Fruit fly (Drosophila melanogaster) whole organism, embryonic: ENCODE results near the gene CG4313.

Experiments used
- Abd-B ChIP-seq: fragments of 200-800 bp; sonication (Bioruptor generic); optimal IDR thresholded peaks from 2 replicates; lab custom pipeline; 2018; ENCODE audit warnings: missing biosample characterization, mild to moderate bottlenecking, missing genetic modification characterization, moderate library complexity
- C15 ChIP-seq: fragments of 200-800 bp; sonication (Bioruptor generic); IDR thresholded peaks from 3 replicates; pipeline ENCODE4 v1.3.6; 2022; ENCODE audit warnings: missing biosample characterization, missing genetic modification characterization
- CG10274 ChIP-seq: fragments of 200-800 bp; sonication (Bioruptor generic); optimal IDR thresholded peaks from 3 replicates; lab custom pipeline; 2017; ENCODE audit warnings: missing biosample characterization, mild to moderate bottlenecking, missing genetic modification characterization
- CG11696 ChIP-seq: fragments of 200-800 bp; sonication (Bioruptor generic); IDR thresholded peaks from 2 replicates; pipeline ENCODE4 v1.3.6; 2022; ENCODE audit warnings: missing biosample characterization, missing genetic modification characterization
- CG11723 ChIP-seq: fragments of 200-800 bp; sonication (Bioruptor generic); optimal IDR thresholded peaks from 2 replicates; lab custom pipeline; 2017; ENCODE audit warnings: missing biosample characterization, mild to moderate bottlenecking, missing genetic modification characterization
- CG12219 ChIP-seq: fragments of 200-800 bp; sonication (Bioruptor generic); optimal IDR thresholded peaks from 3 replicates; lab custom pipeline; 2018; ENCODE audit warnings: missing biosample characterization, mild to moderate bottlenecking, missing genetic modification characterization
- CG12744 ChIP-seq: fragments of 200-800 bp; sonication (Bioruptor generic); optimal IDR thresholded peaks from 2 replicates; lab custom pipeline; 2016; ENCODE audit warnings: missing biosample characterization, missing genetic modification characterization
- CG12942 ChIP-seq: fragments of 200-800 bp; sonication (Bioruptor generic); optimal IDR thresholded peaks from 3 replicates; lab custom pipeline; 2016; ENCODE audit warnings: missing biosample characterization, missing genetic modification characterization
- CG15479 ChIP-seq: fragments of 200-800 bp; sonication (Bioruptor generic); optimal IDR thresholded peaks from 3 replicates; lab custom pipeline; 2019; ENCODE audit warnings: missing biosample characterization, mild to moderate bottlenecking, missing genetic modification characterization, moderate library complexity
- CG16779 ChIP-seq: fragments of 200-800 bp; sonication (Bioruptor generic); IDR thresholded peaks from 2 replicates; pipeline ENCODE4 v1.3.6; 2022; ENCODE audit warnings: missing biosample characterization, missing genetic modification characterization
- CG17186 ChIP-seq: fragments of 200-800 bp; sonication (Bioruptor generic); optimal IDR thresholded peaks from 3 replicates; lab custom pipeline; 2017; ENCODE audit warnings: missing biosample characterization, missing genetic modification reagents, missing genetic modification characterization
- CG17385 ChIP-seq: fragments of 200-800 bp; sonication (Bioruptor generic); optimal IDR thresholded peaks from 3 replicates; lab custom pipeline; 2018; ENCODE audit warnings: missing biosample characterization, mild to moderate bottlenecking, missing genetic modification characterization
- CG18262 ChIP-seq: fragments of 200-800 bp; optimal IDR thresholded peaks from 3 replicates; lab custom pipeline; 2019; ENCODE audit warnings: missing biosample characterization, mild to moderate bottlenecking, missing genetic modification characterization, moderate library complexity
- CG18599 ChIP-seq: fragments of 200-800 bp; sonication (Bioruptor generic); optimal IDR thresholded peaks from 3 replicates; lab custom pipeline; 2017; ENCODE audit warnings: missing biosample characterization, missing genetic modification characterization, mild to moderate bottlenecking, moderate library complexity, missing genetic modification reagents
- CG18764 ChIP-seq: fragments of 200-800 bp; sonication (Bioruptor generic); optimal IDR thresholded peaks from 3 replicates; lab custom pipeline; 2016; ENCODE audit warnings: missing biosample characterization, missing genetic modification characterization
- CG30431 ChIP-seq: fragments of 200-800 bp; sonication (Bioruptor generic); optimal IDR thresholded peaks from 2 replicates; lab custom pipeline; 2017; ENCODE audit warnings: missing biosample characterization, missing genetic modification characterization
- CG31365 ChIP-seq: fragments of 200-800 bp; sonication (Bioruptor generic); optimal IDR thresholded peaks from 2 replicates; lab custom pipeline; 2018; ENCODE audit warnings: missing biosample characterization, mild to moderate bottlenecking, missing genetic modification characterization
- CG31388 ChIP-seq: fragments of 200-800 bp; sonication (Bioruptor generic); optimal IDR thresholded peaks from 2 replicates; lab custom pipeline; 2016; ENCODE audit warnings: missing biosample characterization, missing genetic modification characterization
- CG33213 ChIP-seq: fragments of 200-800 bp; sonication (Bioruptor generic); optimal IDR thresholded peaks from 3 replicates; lab custom pipeline; 2016; ENCODE audit warnings: missing biosample characterization, missing genetic modification characterization
- CG33557 ChIP-seq: fragments of 200-800 bp; sonication (Bioruptor generic); optimal IDR thresholded peaks from 2 replicates; lab custom pipeline; 2019; ENCODE audit warnings: missing biosample characterization, mild to moderate bottlenecking, missing genetic modification characterization, moderate library complexity
- CG3838 ChIP-seq: fragments of 200-800 bp; sonication (Bioruptor generic); optimal IDR thresholded peaks from 3 replicates; lab custom pipeline; 2016; ENCODE audit warnings: missing biosample characterization, missing genetic modification characterization
- CG43689 ChIP-seq: fragments of 200-800 bp; sonication (Bioruptor generic); IDR thresholded peaks from 2 replicates; pipeline ENCODE4 v1.3.6; 2022; ENCODE audit warnings: missing biosample characterization, missing genetic modification characterization
- CG4617 ChIP-seq: fragments of 200-800 bp; sonication (Bioruptor generic); optimal IDR thresholded peaks from 3 replicates; lab custom pipeline; 2016; ENCODE audit warnings: missing biosample characterization, missing genetic modification characterization, borderline replicate concordance
- CG4707 ChIP-seq: fragments of 200-800 bp; sonication (Bioruptor generic); optimal IDR thresholded peaks from 2 replicates; lab custom pipeline; 2018; ENCODE audit warnings: missing biosample characterization, mild to moderate bottlenecking, missing genetic modification characterization, moderate library complexity
- CG6272 ChIP-seq: fragments of 200-800 bp; sonication (Bioruptor generic); IDR thresholded peaks from 2 replicates; pipeline ENCODE4 v1.3.6; 2022; ENCODE audit warnings: missing biosample characterization, missing genetic modification characterization
- CG8388 ChIP-seq: fragments of 200-800 bp; sonication (Bioruptor generic); optimal IDR thresholded peaks from 2 replicates; lab custom pipeline; 2019; ENCODE audit warnings: missing biosample characterization, mild to moderate bottlenecking, missing genetic modification characterization, moderate library complexity
- CG8478 ChIP-seq: fragments of >200 bp; optimal IDR thresholded peaks from 2 replicates; lab custom pipeline; 2018
- Dll ChIP-seq: fragments of 200-800 bp; sonication (Bioruptor generic); IDR thresholded peaks from 4 replicates; pipeline ENCODE4 v1.3.6; 2022; ENCODE audit warnings: missing biosample characterization, missing genetic modification characterization; ENCODE audit not compliant: partially characterized antibody
- HHEX ChIP-seq: fragments of 200-800 bp; sonication (Bioruptor generic); optimal IDR thresholded peaks from 3 replicates; lab custom pipeline; 2017; ENCODE audit warnings: missing biosample characterization, mild to moderate bottlenecking, missing genetic modification characterization, missing genetic modification reagents
- HLH3B ChIP-seq: fragments of 200-800 bp; sonication (Bioruptor generic); IDR thresholded peaks from 2 replicates; pipeline ENCODE4 v1.3.6; 2022; ENCODE audit warnings: missing biosample characterization, missing genetic modification characterization
- HLH54F ChIP-seq: fragments of 200-800 bp; sonication (Bioruptor generic); optimal IDR thresholded peaks from 3 replicates; lab custom pipeline; 2016; ENCODE audit warnings: missing biosample characterization, missing genetic modification characterization
- Hr39 ChIP-seq: fragments of >200 bp; optimal IDR thresholded peaks from 2 replicates; lab custom pipeline; 2017
- Max ChIP-seq: fragments of 200-800 bp; sonication (Bioruptor generic); optimal IDR thresholded peaks from 2 replicates; lab custom pipeline; 2016; ENCODE audit warnings: missing biosample characterization, mild to moderate bottlenecking, missing genetic modification characterization
- Nf-YA ChIP-seq: fragments of 200-800 bp; sonication (Bioruptor generic); IDR thresholded peaks from 2 replicates; pipeline ENCODE4 v1.3.6; 2022; ENCODE audit warnings: missing biosample characterization, missing genetic modification characterization
- Ssrp ChIP-seq: fragments of 200-800 bp; sonication (Bioruptor generic); optimal IDR thresholded peaks from 2 replicates; lab custom pipeline; 2018; ENCODE audit warnings: missing biosample characterization, mild to moderate bottlenecking, missing genetic modification characterization, moderate library complexity
- aop ChIP-seq: fragments of 200-800 bp; sonication (Bioruptor generic); IDR thresholded peaks from 2 replicates; pipeline ENCODE4 v1.3.6; 2022; ENCODE audit warnings: missing biosample characterization, missing genetic modification characterization
- ems ChIP-seq: fragments of 200-800 bp; sonication (Bioruptor generic); optimal IDR thresholded peaks from 3 replicates; lab custom pipeline; 2016; ENCODE audit warnings: missing biosample characterization, missing genetic modification characterization
- en ChIP-seq: fragments of 200-800 bp; sonication (Bioruptor generic); optimal IDR thresholded peaks from 2 replicates; lab custom pipeline; 2016; ENCODE audit warnings: missing biosample characterization, missing genetic modification characterization
- ewg ChIP-seq: fragments of 200-800 bp; sonication (Bioruptor generic); optimal IDR thresholded peaks from 3 replicates; lab custom pipeline; 2017; ENCODE audit warnings: mild to moderate bottlenecking, missing biosample characterization, missing genetic modification reagents, missing genetic modification characterization
- gfzf ChIP-seq: fragments of 200-800 bp; sonication (Bioruptor generic); optimal IDR thresholded peaks from 2 replicates; lab custom pipeline; 2016; ENCODE audit warnings: missing biosample characterization, mild to moderate bottlenecking, missing genetic modification characterization, moderate library complexity
- hth ChIP-seq: fragments of >200 bp; optimal IDR thresholded peaks from 2 replicates; lab custom pipeline; 2017; ENCODE audit warnings: inconsistent platforms
- jumu ChIP-seq: fragments of 200-800 bp; sonication (Bioruptor generic); optimal IDR thresholded peaks from 3 replicates; lab custom pipeline; 2016; ENCODE audit warnings: missing biosample characterization, missing genetic modification characterization
- ken ChIP-seq: fragments of 200-800 bp; sonication (Bioruptor generic); IDR thresholded peaks from 3 replicates; pipeline ENCODE4 v1.3.6; 2022; ENCODE audit warnings: missing biosample characterization, missing genetic modification characterization
- lmd ChIP-seq: fragments of 200-800 bp; sonication (Bioruptor generic); IDR thresholded peaks from 2 replicates; pipeline ENCODE4 v1.3.6; 2022; ENCODE audit warnings: missing biosample characterization, missing genetic modification characterization
- nerfin-1 ChIP-seq: fragments of 200-800 bp; sonication (Bioruptor generic); optimal IDR thresholded peaks from 3 replicates; lab custom pipeline; 2019; ENCODE audit warnings: missing biosample characterization, mild to moderate bottlenecking, missing genetic modification characterization, moderate library complexity
- pnt ChIP-seq: fragments of 200-800 bp; sonication (Bioruptor generic); optimal IDR thresholded peaks from 3 replicates; lab custom pipeline; 2016; ENCODE audit warnings: missing biosample characterization, missing genetic modification characterization
- run ChIP-seq: fragments of 200-800 bp; sonication (Bioruptor generic); optimal IDR thresholded peaks from 3 replicates; lab custom pipeline; 2018; ENCODE audit warnings: missing biosample characterization, mild to moderate bottlenecking, missing genetic modification characterization
- scrt ChIP-seq: fragments of 200-800 bp; sonication (Bioruptor generic); optimal IDR thresholded peaks from 2 replicates; lab custom pipeline; 2018; ENCODE audit warnings: missing biosample characterization, mild to moderate bottlenecking, missing genetic modification characterization, moderate library complexity
- sens-2 ChIP-seq: fragments of 200-800 bp; sonication (Bioruptor generic); IDR thresholded peaks from 2 replicates; pipeline ENCODE4 v1.3.6; 2022; ENCODE audit warnings: missing biosample characterization, missing genetic modification characterization
- sima ChIP-seq: fragments of 200-800 bp; sonication (Bioruptor generic); optimal IDR thresholded peaks from 2 replicates; lab custom pipeline; 2016; ENCODE audit warnings: missing biosample characterization, missing genetic modification characterization
- sr ChIP-seq: fragments of 200-800 bp; sonication (Bioruptor generic); IDR thresholded peaks from 3 replicates; pipeline ENCODE4 v1.3.6; 2022; ENCODE audit warnings: missing biosample characterization, missing genetic modification characterization
- wdn ChIP-seq: fragments of 200-800 bp; sonication (Bioruptor generic); IDR thresholded peaks from 2 replicates; pipeline ENCODE4 v1.3.6; 2022; ENCODE audit warnings: missing biosample characterization, missing genetic modification characterization

Gene CG4313

DNA sequence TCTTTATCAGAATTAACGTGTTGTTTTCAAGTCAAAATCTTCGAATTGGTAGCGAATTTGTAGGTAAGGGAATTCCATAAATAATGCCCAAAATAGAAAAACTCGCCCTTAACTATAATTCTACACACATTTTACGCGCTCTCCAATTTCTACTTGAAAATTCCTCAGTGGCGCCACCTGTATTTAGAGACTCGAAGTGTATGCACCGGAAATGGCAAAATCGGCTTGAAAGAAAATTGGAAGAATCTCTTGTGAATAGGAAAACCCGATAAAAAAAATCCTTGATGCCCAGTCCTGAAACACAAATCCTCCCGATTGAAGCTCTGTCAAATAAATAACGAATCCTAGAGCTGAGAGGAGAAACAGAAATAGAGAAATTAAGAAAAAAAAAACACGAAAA, 35.8 kb upstream of the CG4313 start (continued):
- TF ChIP-seq gfzf (GFP tag; lab: Kevin White, UChicago) (peak; percentile 17), CG31388 (GFP tag; lab: Kevin White, UChicago) (no peak), hth (no peak), HLH3B (GFP tag; lab: Robert Waterston, UW) (peak; percentile 52; the same call in 1 of the 2 replicates), CG33557 (peak; percentile 55), run (tag; lab: Kevin White, UChicago) (no peak), wdn (no peak), Max (GFP tag; lab: Kevin White, UChicago) (peak; percentile 28), CG10274 (GFP tag; lab: Kevin White, UChicago) (peak; percentile 48), CG31365 (peak; percentile 55), CG8388 (peak; percentile 54), C15 (GFP tag; lab: Robert Waterston, UW) (no peak), CG4617 (no peak), lmd (GFP tag; lab: Robert Waterston, UW) (peak; percentile 40; the same call in 1 of the 2 replicates), HLH54F (GFP tag; lab: Kevin White, UChicago) (no peak), CG3838 (peak; percentile 7), sr (GFP tag; lab: Robert Waterston, UW) (peak; percentile 74), Nf-YA (no peak), CG8478 (lab: Kevin White, UChicago) (no peak), en (GFP tag; lab: Kevin White, UChicago) (peak; percentile 68), CG12744 (peak; percentile 51), sima (GFP tag; lab: Kevin White, UChicago) (no peak), nerfin-1 (tag; lab: Kevin White, UChicago) (peak; percentile 73), ems (GFP tag; lab: Kevin White, UChicago) (peak; percentile 57), CG33213 (GFP tag; lab: Kevin White, UChicago) (peak; percentile 77), CG30431 (GFP tag; lab: Kevin White, UChicago) (peak; percentile 4), jumu (no peak), ken (GFP tag; lab: Robert Waterston, UW) (peak; percentile 51; the same call in 2 of the 3 replicates), CG16779 (no peak), CG12942 (GFP tag; lab: Kevin White, UChicago) (peak; percentile 15), Hr39 (no peak), CG4707 (GFP tag; lab: Kevin White, UChicago) (peak; percentile 85), CG11723 (peak; percentile 45), CG15479 (GFP tag; lab: Kevin White, UChicago) (no peak), sens-2 (GFP tag; lab: Robert Waterston, UW) (no peak), CG43689 (peak; percentile 29; the same call in 1 of the 2 replicates), ewg (GFP tag; lab: Kevin White, UChicago) (peak; percentile 59), Ssrp (tag; lab: Kevin White, UChicago) (peak; percentile 8), CG17385 (GFP tag; lab: Kevin White, UChicago) (peak; percentile 77), HHEX (GFP tag; lab: Kevin White, UChicago) (peak; percentile 70), pnt (GFP tag; lab: Kevin White, UChicago) (no peak), CG17186 (GFP tag; lab: Kevin White, UChicago) (no peak), scrt (GFP tag; lab: Kevin White, UChicago) (no peak), Dll (GFP tag; lab: Robert Waterston, UW) (no peak), CG18599 (GFP tag; lab: Kevin White, UChicago) (peak; percentile 32), CG6272 (GFP tag; lab: Robert Waterston, UW) (no peak), CG18262 (tag; lab: Kevin White, UChicago) (peak; percentile 48), Abd-B (GFP tag; lab: Kevin White, UChicago) (no peak), aop (GFP tag; lab: Robert Waterston, UW) (no peak), CG18764 (peak; percentile 42), CG11696 (GFP tag; lab: Robert Waterston, UW) (no peak), CG12219 (GFP tag; lab: Kevin White, UChicago) (peak; percentile 72)
